Fruit fly (Drosophila melanogaster) whole organism, embryonic: ENCODE data around the gene mEFG1.

Experiments used
- Abd-B ChIP-seq: fragments of 200-800 bp; sonication (Bioruptor generic); optimal IDR thresholded peaks from 2 replicates; lab custom pipeline; 2018; ENCODE audit warnings: missing biosample characterization, mild to moderate bottlenecking, missing genetic modification characterization, moderate library complexity
- Bdp1 ChIP-seq: fragments of 200-800 bp; sonication (Bioruptor generic); optimal IDR thresholded peaks from 3 replicates; lab custom pipeline; 2016; ENCODE audit warnings: missing biosample characterization, missing genetic modification characterization
- CG1024 ChIP-seq: fragments of 200-800 bp; sonication (Bioruptor generic); IDR thresholded peaks from 2 replicates; pipeline ENCODE4 v1.3.6; 2022; ENCODE audit warnings: missing biosample characterization, missing genetic modification characterization
- CG10979 ChIP-seq: fragments of 200-800 bp; sonication (Bioruptor generic); optimal IDR thresholded peaks from 2 replicates; lab custom pipeline; 2018; ENCODE audit warnings: missing biosample characterization, mild to moderate bottlenecking, missing genetic modification characterization, moderate library complexity
- CG11504 ChIP-seq: fragments of 200-800 bp; sonication (Bioruptor generic); optimal IDR thresholded peaks from 3 replicates; lab custom pipeline; 2019; ENCODE audit warnings: missing biosample characterization, mild to moderate bottlenecking, missing genetic modification characterization, moderate library complexity
- CG14860 ChIP-seq: fragments of 200-800 bp; sonication (Bioruptor generic); IDR thresholded peaks from 3 replicates; pipeline ENCODE4 v1.3.6; 2022; ENCODE audit warnings: missing biosample characterization, missing genetic modification characterization; ENCODE audit not compliant: partially characterized antibody
- CG16779 ChIP-seq: fragments of 200-800 bp; sonication (Bioruptor generic); IDR thresholded peaks from 2 replicates; pipeline ENCODE4 v1.3.6; 2022; ENCODE audit warnings: missing biosample characterization, missing genetic modification characterization
- CG17359 ChIP-seq: fragments of 200-800 bp; sonication (Bioruptor generic); optimal IDR thresholded peaks from 3 replicates; lab custom pipeline; 2018; ENCODE audit warnings: missing biosample characterization, mild to moderate bottlenecking, missing genetic modification characterization, moderate library complexity
- CG17361 ChIP-seq: fragments of 200-800 bp; sonication (Bioruptor generic); IDR thresholded peaks from 3 replicates; pipeline ENCODE4 v1.3.6; 2022; ENCODE audit warnings: missing biosample characterization, missing genetic modification characterization
- CG18599 ChIP-seq: fragments of 200-800 bp; sonication (Bioruptor generic); optimal IDR thresholded peaks from 3 replicates; lab custom pipeline; 2017; ENCODE audit warnings: missing biosample characterization, missing genetic modification characterization, mild to moderate bottlenecking, moderate library complexity, missing genetic modification reagents
- CG2678 ChIP-seq: fragments of 200-800 bp; sonication (Bioruptor generic); optimal IDR thresholded peaks from 3 replicates; lab custom pipeline; 2019; ENCODE audit warnings: missing biosample characterization, mild to moderate bottlenecking, missing genetic modification characterization, moderate library complexity
- CG30020 ChIP-seq: fragments of 200-800 bp; optimal IDR thresholded peaks from 2 replicates; lab custom pipeline; 2019; ENCODE audit warnings: missing biosample characterization, mild to moderate bottlenecking, missing genetic modification characterization, moderate library complexity
- CG33213 ChIP-seq: fragments of 200-800 bp; sonication (Bioruptor generic); optimal IDR thresholded peaks from 3 replicates; lab custom pipeline; 2016; ENCODE audit warnings: missing biosample characterization, missing genetic modification characterization
- CG6854 ChIP-seq: fragments of 200-800 bp; sonication (Bioruptor generic); optimal IDR thresholded peaks from 3 replicates; lab custom pipeline; 2017; ENCODE audit warnings: missing biosample characterization, mild to moderate bottlenecking, missing genetic modification characterization
- CG9797 ChIP-seq: fragments of 200-800 bp; sonication (Bioruptor generic); optimal IDR thresholded peaks from 3 replicates; lab custom pipeline; 2018; ENCODE audit warnings: missing biosample characterization, mild to moderate bottlenecking, missing genetic modification characterization
- Chrac-16 ChIP-seq: fragments of 200-800 bp; sonication (Bioruptor generic); optimal IDR thresholded peaks from 3 replicates; lab custom pipeline; 2016; ENCODE audit warnings: missing biosample characterization, missing genetic modification characterization
- Dip3 ChIP-seq: fragments of 200-800 bp; sonication (Bioruptor generic); optimal IDR thresholded peaks from 3 replicates; lab custom pipeline; 2016; ENCODE audit warnings: missing biosample characterization, missing genetic modification characterization
- E2f2 ChIP-seq: fragments of 200-800 bp; sonication (Bioruptor generic); IDR thresholded peaks from 2 replicates; pipeline ENCODE4 v1.3.6; 2022; ENCODE audit warnings: missing biosample characterization, missing genetic modification characterization
- Ets65A ChIP-seq: fragments of 200-800 bp; sonication (Bioruptor generic); peaks from one replicate; lab custom pipeline; 2016; ENCODE audit warnings: missing biosample characterization, missing genetic modification characterization
- Hmr ChIP-seq: fragments of 200-800 bp; sonication (Bioruptor generic); optimal IDR thresholded peaks from 3 replicates; lab custom pipeline; 2017; ENCODE audit warnings: mild to moderate bottlenecking, missing biosample characterization, missing genetic modification reagents, missing genetic modification characterization
- Hr51 ChIP-seq, 2 experiments: fragments of 200-800 bp; sonication (Bioruptor generic); optimal IDR thresholded peaks; 2 replicates in 1 of 2; 3 replicates in 1 of 2; lab custom pipeline; 2016 to 2018; ENCODE audit warnings: missing biosample characterization in 2 of 2, missing genetic modification characterization in 2 of 2, mild to moderate bottlenecking in 1 of 2, moderate library complexity in 1 of 2
- Poxn ChIP-seq: fragments of 200-800 bp; sonication (Bioruptor generic); IDR thresholded peaks from 2 replicates; pipeline ENCODE4 v1.3.6; 2022; ENCODE audit warnings: missing biosample characterization, missing genetic modification characterization
- Rfx ChIP-seq: fragments of 200-800 bp; sonication (Bioruptor generic); IDR thresholded peaks from 2 replicates; pipeline ENCODE4 v1.3.6; 2022; ENCODE audit warnings: missing biosample characterization, missing genetic modification characterization
- Sox100B ChIP-seq: fragments of 200-800 bp; sonication (Bioruptor generic); optimal IDR thresholded peaks from 3 replicates; lab custom pipeline; 2018; ENCODE audit warnings: missing biosample characterization, mild to moderate bottlenecking, missing genetic modification characterization
- Tbp ChIP-seq: fragments of >200 bp; optimal IDR thresholded peaks from 2 replicates; lab custom pipeline; 2018; ENCODE audit warnings: missing biosample characterization, missing genetic modification characterization
- br ChIP-seq: fragments of >200 bp; optimal IDR thresholded peaks from 2 replicates; lab custom pipeline; 2017
- corto ChIP-seq: fragments of 200-800 bp; sonication (Bioruptor generic); optimal IDR thresholded peaks from 2 replicates; lab custom pipeline; 2016; ENCODE audit warnings: missing biosample characterization, mild to moderate bottlenecking, missing genetic modification characterization, moderate library complexity
- crc ChIP-seq: fragments of 200-800 bp; sonication (Bioruptor generic); optimal IDR thresholded peaks from 2 replicates; lab custom pipeline; 2016; ENCODE audit warnings: missing biosample characterization, missing genetic modification characterization
- cwo ChIP-seq: fragments of 200-800 bp; sonication (Bioruptor generic); optimal IDR thresholded peaks from 3 replicates; lab custom pipeline; 2017; ENCODE audit warnings: missing biosample characterization, missing genetic modification characterization, mild to moderate bottlenecking, moderate library complexity, missing genetic modification reagents
- dan ChIP-seq: fragments of 200-800 bp; sonication (Bioruptor generic); IDR thresholded peaks from 2 replicates; pipeline ENCODE4 v1.3.6; 2022; ENCODE audit warnings: missing biosample characterization, missing genetic modification characterization
- dmrt99B ChIP-seq: fragments of 200-800 bp; sonication (Bioruptor generic); optimal IDR thresholded peaks from 2 replicates; lab custom pipeline; 2018; ENCODE audit warnings: missing biosample characterization, mild to moderate bottlenecking, missing genetic modification characterization, moderate library complexity
- dysf ChIP-seq: fragments of 200-800 bp; sonication (Bioruptor generic); IDR thresholded peaks from 3 replicates; pipeline ENCODE4 v1.3.6; 2022; ENCODE audit warnings: missing biosample characterization, missing genetic modification characterization
- fd64A ChIP-seq: fragments of 200-800 bp; sonication (Bioruptor generic); optimal IDR thresholded peaks from 3 replicates; lab custom pipeline; 2018; ENCODE audit warnings: missing biosample characterization, mild to moderate bottlenecking, missing genetic modification characterization
- fd96Cb ChIP-seq: fragments of 200-800 bp; sonication (Bioruptor generic); optimal IDR thresholded peaks from 2 replicates; lab custom pipeline; 2018; ENCODE audit warnings: missing biosample characterization, mild to moderate bottlenecking, missing genetic modification characterization, moderate library complexity
- fu2 ChIP-seq: fragments of 200-800 bp; sonication (Bioruptor generic); optimal IDR thresholded peaks from 2 replicates; lab custom pipeline; 2016; ENCODE audit warnings: missing biosample characterization, missing genetic modification characterization
- gem ChIP-seq: fragments of 200-800 bp; sonication (Bioruptor generic); optimal IDR thresholded peaks from 2 replicates; lab custom pipeline; 2019; ENCODE audit warnings: missing biosample characterization, mild to moderate bottlenecking, missing genetic modification characterization, moderate library complexity
- grau ChIP-seq: fragments of 200-800 bp; optimal IDR thresholded peaks from 3 replicates; lab custom pipeline; 2019; ENCODE audit warnings: missing biosample characterization, mild to moderate bottlenecking, missing genetic modification characterization, moderate library complexity
- hkb ChIP-seq, 2 experiments: fragments of 200-800 bp in 1 of 2; fragments of >200 bp in 1 of 2; sonication (Bioruptor generic) in 1 of 2; IDR thresholded peaks in 1 of 2; optimal IDR thresholded peaks in 1 of 2; 2 replicates each; pipeline versions ENCODE4 v1.3.6 to Lab custom; 2017 to 2022; ENCODE audit warnings: missing biosample characterization in 1 of 2, missing genetic modification characterization in 1 of 2
- inv ChIP-seq: fragments of 200-800 bp; sonication (Bioruptor generic); IDR thresholded peaks from 2 replicates; pipeline ENCODE4 v1.3.6; 2022; ENCODE audit warnings: missing biosample characterization, missing genetic modification characterization; ENCODE audit not compliant: partially characterized antibody
- lab ChIP-seq: fragments of 200-800 bp; sonication (Bioruptor generic); optimal IDR thresholded peaks from 3 replicates; lab custom pipeline; 2017; ENCODE audit warnings: missing biosample characterization, missing genetic modification characterization, mild to moderate bottlenecking, moderate library complexity, missing genetic modification reagents
- maf-S ChIP-seq: fragments of 200-800 bp; sonication (Bioruptor generic); optimal IDR thresholded peaks from 2 replicates; lab custom pipeline; 2016; ENCODE audit warnings: missing biosample characterization, missing genetic modification characterization
- row ChIP-seq: fragments of 200-800 bp; sonication (Bioruptor generic); IDR thresholded peaks from 3 replicates; pipeline ENCODE4 v1.3.6; 2022; ENCODE audit warnings: missing biosample characterization, missing genetic modification characterization
- sc ChIP-seq, 3 experiments: fragments of >200 bp in 2 of 3; fragments of 200-800 bp in 1 of 3; sonication (Bioruptor generic) in 1 of 3; optimal IDR thresholded peaks; 2 replicates in 2 of 3; 3 replicates in 1 of 3; lab custom pipeline; 2017; ENCODE audit warnings: mild to moderate bottlenecking in 1 of 3, missing biosample characterization in 1 of 3, missing genetic modification characterization in 1 of 3, missing genetic modification reagents in 1 of 3
- sens ChIP-seq: fragments of 200-800 bp; sonication (Bioruptor generic); peaks from one replicate; lab custom pipeline; 2016; ENCODE audit warnings: missing biosample characterization, missing genetic modification characterization
- slbo ChIP-seq: fragments of 200-800 bp; sonication (Bioruptor generic); IDR thresholded peaks from 2 replicates; pipeline ENCODE4 v1.3.6; 2022; ENCODE audit warnings: missing biosample characterization, missing genetic modification characterization
- stc ChIP-seq: fragments of 200-800 bp; sonication (Bioruptor generic); IDR thresholded peaks from 2 replicates; pipeline ENCODE4 v1.3.6; 2022; ENCODE audit warnings: missing biosample characterization, missing genetic modification characterization
- tap ChIP-seq: fragments of 200-800 bp; optimal IDR thresholded peaks from 3 replicates; lab custom pipeline; 2019; ENCODE audit warnings: missing biosample characterization, mild to moderate bottlenecking, missing genetic modification characterization, moderate library complexity
- unpg ChIP-seq: fragments of 200-800 bp; sonication (Bioruptor generic); optimal IDR thresholded peaks from 3 replicates; lab custom pipeline; 2018; ENCODE audit warnings: missing biosample characterization, mild to moderate bottlenecking, missing genetic modification characterization, moderate library complexity
- vvl ChIP-seq: fragments of 200-800 bp; sonication (Bioruptor generic); IDR thresholded peaks from 2 replicates; pipeline ENCODE4 v1.3.6; 2022; ENCODE audit warnings: missing biosample characterization, missing genetic modification characterization

Gene mEFG1

dm6 chr2L:7264396-7264795, 41.5 kb upstream of the mEFG1 start (continued):
- peak; percentile 14 for TF ChIP-seq CG18599 (GFP tag; lab: Kevin White, UChicago)
- peak; percentile 21 for TF ChIP-seq tap (tag; lab: Kevin White, UChicago)
- peak; percentile 39 for TF ChIP-seq dmrt99B (tag; lab: Kevin White, UChicago)
- TF ChIP-seq sc (optimal IDR thresholded peaks at IDR 0.05; lab: Kevin White, UChicago) = no peak
- TF ChIP-seq sc (GFP tag; optimal IDR thresholded peaks at IDR 0.05; lab: Kevin White, UChicago) = peak; percentile 3
- TF ChIP-seq CG6854 (GFP tag; lab: Kevin White, UChicago) = no peak
- TF ChIP-seq unpg (GFP tag; lab: Kevin White, UChicago) = peak; percentile 18
- TF ChIP-seq fd96Cb (tag; lab: Kevin White, UChicago) = peak; percentile 18
- TF ChIP-seq CG2678 (tag; lab: Kevin White, UChicago) = peak; percentile 39
- peak; percentile 69 for TF ChIP-seq sens (GFP tag; lab: Kevin White, UChicago)
- 0 out of 3 replicates have a peak, but pooled peaks have one; percentile 31 for TF ChIP-seq dysf (GFP tag; lab: Robert Waterston, UW)
- TF ChIP-seq CG11504 (tag; lab: Kevin White, UChicago) = peak; percentile 39
- TF ChIP-seq Sox100B = peak; percentile 2
- peak; percentile 45 for TF ChIP-seq CG17359 (tag; lab: Kevin White, UChicago)
- TF ChIP-seq lab = peak; percentile 13
- peak; percentile 15; the same call in 1 of the 2 replicates for TF ChIP-seq vvl (GFP tag; lab: Robert Waterston, UW)
- no peak for TF ChIP-seq fu2 (GFP tag; lab: Kevin White, UChicago)
- TF ChIP-seq Bdp1 (GFP tag; lab: Kevin White, UChicago) = no peak
- TF ChIP-seq crc (GFP tag; lab: Kevin White, UChicago) = no peak
- TF ChIP-seq CG1024 (GFP tag; lab: Robert Waterston, UW) = no peak
- no peak for TF ChIP-seq slbo (GFP tag; lab: Robert Waterston, UW)
- TF ChIP-seq CG16779 (GFP tag; lab: Robert Waterston, UW) = no peak
- peak; percentile 14; the same call in 1 of the 3 replicates for TF ChIP-seq row (GFP tag; lab: Robert Waterston, UW)
- TF ChIP-seq br (lab: Kevin White, UChicago) = no peak
- peak; percentile 29; the same call in 1 of the 2 replicates for TF ChIP-seq stc (GFP tag; lab: Robert Waterston, UW)
- TF ChIP-seq CG10979 (tag; lab: Kevin White, UChicago) = peak; percentile 49
- TF ChIP-seq CG17361 = 0 out of 3 replicates have a peak, but pooled peaks have one; percentile 22
- TF ChIP-seq grau (tag; lab: Kevin White, UChicago) = peak; percentile 20
- peak in 1 of 2 experiments; percentile 36 for TF ChIP-seq Hr51 (GFP tag; optimal IDR thresholded peaks at IDR 0.05; lab: Kevin White, UChicago)
- peak; percentile 59 for TF ChIP-seq gem (tag; lab: Kevin White, UChicago)

dm6 chr2L:7262580-7262979, 39.7 kb upstream of the mEFG1 start:
- TF ChIP-seq CG17361 (no peak), CG33213 (GFP tag; lab: Kevin White, UChicago) (no peak), E2f2 (GFP tag; lab: Robert Waterston, UW) (no peak), Tbp (GFP tag; lab: Kevin White, UChicago) (no peak), Rfx (GFP tag; lab: Robert Waterston, UW) (no peak), CG14860 (GFP tag; lab: Robert Waterston, UW) (no peak), fd64A (GFP tag; lab: Kevin White, UChicago) (no peak), Hmr (GFP tag; lab: Kevin White, UChicago) (no peak), corto (no peak), cwo (GFP tag; lab: Kevin White, UChicago) (no peak), Chrac-16 (GFP tag; lab: Kevin White, UChicago) (no peak), Sox100B (no peak), inv (GFP tag; lab: Robert Waterston, UW) (no peak), Dip3 (GFP tag; lab: Kevin White, UChicago) (no peak), Abd-B (GFP tag; lab: Kevin White, UChicago) (peak; percentile 1), hkb (optimal IDR thresholded peaks at IDR 0.05; lab: Kevin White, UChicago) (peak; percentile 82), hkb (GFP tag; IDR thresholded peaks at IDR 0.05; lab: Robert Waterston, UW) (no peak), CG10979 (tag; lab: Kevin White, UChicago) (no peak), CG9797 (no peak), Ets65A (GFP tag; lab: Kevin White, UChicago) (no peak), dan (GFP tag; lab: Robert Waterston, UW) (no peak), maf-S (GFP tag; lab: Kevin White, UChicago) (no peak), Poxn (GFP tag; lab: Robert Waterston, UW) (no peak), CG30020 (tag; lab: Kevin White, UChicago) (no peak)
